Fruit fly (Drosophila melanogaster) whole organism, pupa: Measurements from ENCODE around the gene Ttc30.

ENCODE experiments used
- CG10348 ChIP-seq: fragments of 200-800 bp; sonication (Bioruptor generic); IDR thresholded peaks from 2 replicates; pipeline ENCODE4 v1.3.6; 2022; ENCODE audit warnings: missing biosample characterization, missing genetic modification characterization
- CG12605 ChIP-seq: fragments of 200-800 bp; sonication (Bioruptor generic); IDR thresholded peaks from 2 replicates; pipeline ENCODE4 v1.3.6; 2022; ENCODE audit warnings: missing biosample characterization, missing genetic modification characterization
- CG13204 ChIP-seq: fragments of 200-800 bp; sonication (Bioruptor generic); optimal IDR thresholded peaks from 2 replicates; lab custom pipeline; 2018; ENCODE audit warnings: missing biosample characterization, mild to moderate bottlenecking, missing genetic modification characterization, moderate library complexity
- CG14655 ChIP-seq: fragments of 200-800 bp; sonication (Bioruptor generic); optimal IDR thresholded peaks from 3 replicates; lab custom pipeline; 2017; ENCODE audit warnings: mild to moderate bottlenecking, missing biosample characterization, missing genetic modification reagents, missing genetic modification characterization
- CG15710 ChIP-seq: fragments of 200-800 bp; sonication (Bioruptor generic); optimal IDR thresholded peaks from 2 replicates; lab custom pipeline; 2018; ENCODE audit warnings: missing biosample characterization, mild to moderate bottlenecking, missing genetic modification characterization, moderate library complexity
- CG17806 ChIP-seq: fragments of 200-800 bp; sonication (Bioruptor generic); optimal IDR thresholded peaks from 2 replicates; lab custom pipeline; 2018; ENCODE audit warnings: missing biosample characterization, mild to moderate bottlenecking, missing genetic modification characterization, moderate library complexity
- CG32121 ChIP-seq: fragments of 200-800 bp; sonication (Bioruptor generic); IDR thresholded peaks from 2 replicates; pipeline ENCODE4 v1.3.6; 2022; ENCODE audit warnings: missing biosample characterization, missing genetic modification characterization
- CG34367 ChIP-seq: fragments of 200-800 bp; sonication (Bioruptor generic); optimal IDR thresholded peaks from 2 replicates; lab custom pipeline; 2018; ENCODE audit warnings: missing biosample characterization, mild to moderate bottlenecking, missing genetic modification characterization
- CG4496 ChIP-seq: fragments of 200-800 bp; sonication (Bioruptor generic); IDR thresholded peaks from 3 replicates; pipeline ENCODE4 v1.3.6; 2022; ENCODE audit warnings: missing biosample characterization, missing genetic modification characterization
- CG8159 ChIP-seq: fragments of 200-800 bp; sonication (Bioruptor generic); optimal IDR thresholded peaks from 3 replicates; lab custom pipeline; 2018; ENCODE audit warnings: missing biosample characterization, mild to moderate bottlenecking, missing genetic modification characterization, moderate library complexity
- CG8301 ChIP-seq: fragments of 200-800 bp; sonication (Bioruptor generic); optimal IDR thresholded peaks from 2 replicates; lab custom pipeline; 2018; ENCODE audit warnings: missing biosample characterization, mild to moderate bottlenecking, missing genetic modification characterization
- CG9948 ChIP-seq: fragments of 200-800 bp; sonication (Bioruptor generic); optimal IDR thresholded peaks from 2 replicates; lab custom pipeline; 2018; ENCODE audit warnings: missing biosample characterization, mild to moderate bottlenecking, missing genetic modification characterization, moderate library complexity
- D1 ChIP-seq: fragments of 200-800 bp; sonication (Bioruptor generic); optimal IDR thresholded peaks from 2 replicates; lab custom pipeline; 2018; ENCODE audit warnings: missing biosample characterization, mild to moderate bottlenecking, missing genetic modification characterization, moderate library complexity
- EcR ChIP-seq: fragments of 200-800 bp; sonication (Bioruptor generic); optimal IDR thresholded peaks from 3 replicates; lab custom pipeline; 2019; ENCODE audit warnings: missing biosample characterization, missing genetic modification characterization, mild to moderate bottlenecking, moderate library complexity, missing genetic modification reagents
- Ets98B ChIP-seq: fragments of 200-800 bp; sonication (Bioruptor generic); IDR thresholded peaks from 2 replicates; pipeline ENCODE4 v1.3.6; 2022; ENCODE audit warnings: missing biosample characterization, missing genetic modification characterization
- Pif1A ChIP-seq: fragments of 200-800 bp; sonication (Bioruptor generic); optimal IDR thresholded peaks from 3 replicates; lab custom pipeline; 2016; ENCODE audit warnings: missing biosample characterization, missing genetic modification characterization
- Pif1B ChIP-seq: fragments of 200-800 bp; sonication (Bioruptor generic); optimal IDR thresholded peaks from 3 replicates; lab custom pipeline; 2016; ENCODE audit warnings: missing biosample characterization, missing genetic modification characterization
- Snoo ChIP-seq: fragments of 200-800 bp; sonication (Bioruptor generic); optimal IDR thresholded peaks from 3 replicates; lab custom pipeline; 2017; ENCODE audit warnings: missing biosample characterization, mild to moderate bottlenecking, missing genetic modification characterization, inconsistent platforms
- fd96Ca ChIP-seq: fragments of 200-800 bp; sonication (Bioruptor generic); IDR thresholded peaks from 3 replicates; pipeline ENCODE4 v1.3.6; 2022; ENCODE audit warnings: missing biosample characterization, missing genetic modification characterization
- gl ChIP-seq: fragments of 200-800 bp; sonication (Bioruptor generic); optimal IDR thresholded peaks from 2 replicates; lab custom pipeline; 2018; ENCODE audit warnings: missing biosample characterization, mild to moderate bottlenecking, missing genetic modification characterization
- rn ChIP-seq: fragments of 200-800 bp; sonication (Bioruptor generic); IDR thresholded peaks from 2 replicates; pipeline ENCODE4 v1.3.6; 2022; ENCODE audit warnings: missing biosample characterization, missing genetic modification characterization

The Ttc30 gene

dm6 chr2L:13154313-13154712, 47.7 kb downstream of the Ttc30 start:
- TF ChIP-seq EcR (peak; percentile 45), CG32121 (GFP tag; lab: Robert Waterston, UW) (no peak)

dm6 chr2L:13156349-13156748, 49.7 kb downstream of the Ttc30 start:
- no peak for TF ChIP-seq CG8301 (tag; lab: Kevin White, UChicago)
- TF ChIP-seq CG9948: peak; percentile 50
- TF ChIP-seq Snoo (tag; lab: Kevin White, UChicago): no peak
- TF ChIP-seq gl (tag; lab: Kevin White, UChicago): no peak
- no peak for TF ChIP-seq CG10348 (GFP tag; lab: Robert Waterston, UW)
- no peak for TF ChIP-seq Pif1B (GFP tag; lab: Kevin White, UChicago)
- no peak for TF ChIP-seq CG13204 (GFP tag; lab: Kevin White, UChicago)
- peak; percentile 17 for TF ChIP-seq CG8159 (tag; lab: Kevin White, UChicago)
- peak; percentile 53 for TF ChIP-seq Pif1A (GFP tag; lab: Kevin White, UChicago)
- peak; percentile 18 for TF ChIP-seq CG17806 (tag; lab: Kevin White, UChicago)
- no peak for TF ChIP-seq D1
- no peak for TF ChIP-seq CG4496 (GFP tag; lab: Robert Waterston, UW)
- TF ChIP-seq CG14655 (GFP tag; lab: Kevin White, UChicago): peak; percentile 7

- TF ChIP-seq CG9948: no peak
- peak; percentile 29 for TF ChIP-seq Pif1A (GFP tag; lab: Kevin White, UChicago)
- peak; percentile 25; the same call in 2 of the 3 replicates for TF ChIP-seq CG4496 (GFP tag; lab: Robert Waterston, UW)
- no peak for TF ChIP-seq Ets98B (GFP tag; lab: Robert Waterston, UW)
- TF ChIP-seq CG12605 (GFP tag; lab: Robert Waterston, UW): no peak
- TF ChIP-seq CG10348 (GFP tag; lab: Robert Waterston, UW): no peak
- TF ChIP-seq CG8159 (tag; lab: Kevin White, UChicago): no peak
- no peak for TF ChIP-seq CG13204 (GFP tag; lab: Kevin White, UChicago)
- no peak for TF ChIP-seq CG8301 (tag; lab: Kevin White, UChicago)
- TF ChIP-seq Snoo (tag; lab: Kevin White, UChicago): peak; percentile 6
- no peak for TF ChIP-seq rn (GFP tag; lab: Robert Waterston, UW)
- no peak for TF ChIP-seq CG34367 (tag; lab: Kevin White, UChicago)
- TF ChIP-seq CG14655 (GFP tag; lab: Kevin White, UChicago): no peak
- TF ChIP-seq CG15710 (tag; lab: Kevin White, UChicago): no peak
- TF ChIP-seq D1: no peak
- no peak for TF ChIP-seq EcR
- TF ChIP-seq gl (tag; lab: Kevin White, UChicago): no peak
- no peak for TF ChIP-seq CG17806 (tag; lab: Kevin White, UChicago)
- TF ChIP-seq Pif1B (GFP tag; lab: Kevin White, UChicago): no peak
- TF ChIP-seq fd96Ca (GFP tag; lab: Robert Waterston, UW): no peak
- TF ChIP-seq CG32121 (GFP tag; lab: Robert Waterston, UW): no peak
Observed at dm6 chr2L:13157903-13158302, 51.3 kb downstream of the Ttc30 start.

- no peak for TF ChIP-seq Snoo (tag; lab: Kevin White, UChicago)
Observed at dm6 chr2L:13158510-13158909, 51.9 kb downstream of the Ttc30 start, which contains the start of gene Pk34A. Gene Pk34A, plus strand, starts transcription at chr2L:13158810.
